Fruit fly (Drosophila melanogaster): ENCODE data around the gene mesh.

Gene mesh

DNA sequence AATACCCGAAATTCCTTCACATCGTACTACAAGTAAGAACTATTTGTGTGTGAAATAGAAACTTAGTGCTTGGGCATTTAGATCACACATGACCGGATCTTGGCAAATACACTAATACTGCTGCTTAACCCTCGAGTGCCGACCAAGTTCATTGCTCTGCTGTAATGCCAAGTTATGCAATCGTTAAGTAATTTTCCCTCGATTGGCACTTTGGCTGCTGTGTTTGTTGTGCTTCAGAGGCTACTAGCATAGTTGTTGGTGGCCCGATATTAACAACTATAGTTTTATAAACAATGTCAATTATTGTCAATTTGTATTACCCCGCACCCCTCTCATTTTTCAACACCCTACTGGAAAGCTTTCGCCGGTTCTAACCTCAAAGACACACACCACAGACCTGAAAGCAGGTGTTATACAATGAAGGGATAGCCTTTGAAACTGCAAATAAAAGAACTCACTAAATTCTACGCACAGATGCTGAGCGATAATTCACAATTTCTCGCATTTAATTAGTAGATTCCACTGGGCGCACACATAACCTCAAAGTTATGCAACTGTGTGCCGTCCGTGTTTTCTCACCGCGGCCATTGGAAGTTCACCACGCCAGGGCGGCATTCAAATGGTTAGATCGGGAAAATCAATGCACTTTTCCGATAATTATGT, 22.8 kb upstream of the mesh start (continued):
- peak; percentile 74 for TF ChIP-seq CG17912 (GFP tag; optimal IDR thresholded peaks at IDR 0.05)
- TF ChIP-seq CG10959 (GFP tag; IDR thresholded peaks at IDR 0.05) = no peak
- TF ChIP-seq bcd (GFP tag; optimal IDR thresholded peaks at IDR 0.05) = no peak
- no peak for TF ChIP-seq CG7745 (tag; optimal IDR thresholded peaks at IDR 0.05)
- TF ChIP-seq lilli (GFP tag; optimal IDR thresholded peaks at IDR 0.05) = no peak
- TF ChIP-seq Pdp1 (GFP tag; optimal IDR thresholded peaks at IDR 0.05) = peak in 1 of 2 experiments; percentile 100
- TF ChIP-seq CG13624 (GFP tag; optimal IDR thresholded peaks at IDR 0.05) = peak; percentile 18
- peak; percentile 2 for TF ChIP-seq kah (GFP tag; optimal IDR thresholded peaks at IDR 0.05)
- TF ChIP-seq CrebB (tag; optimal IDR thresholded peaks at IDR 0.05) = no peak
- peak; percentile 50 for TF ChIP-seq exex (tag; optimal IDR thresholded peaks at IDR 0.05)
- no peak for TF ChIP-seq CG11247 (GFP tag; IDR thresholded peaks at IDR 0.05)
- no peak for TF ChIP-seq otp (GFP tag; IDR thresholded peaks at IDR 0.05)
- no peak for TF ChIP-seq CG13424 (tag; optimal IDR thresholded peaks at IDR 0.05)
- TF ChIP-seq Asciz (GFP tag; optimal IDR thresholded peaks at IDR 0.05) = no peak
- TF ChIP-seq ranshi (GFP tag; IDR thresholded peaks at IDR 0.05) = no peak
- no peak for TF ChIP-seq Dp (GFP tag; optimal IDR thresholded peaks at IDR 0.05)
- no peak for TF ChIP-seq ase (GFP tag; IDR thresholded peaks at IDR 0.05)
- TF ChIP-seq CG10431 (GFP tag; optimal IDR thresholded peaks at IDR 0.05) = peak; percentile 53

DNA sequence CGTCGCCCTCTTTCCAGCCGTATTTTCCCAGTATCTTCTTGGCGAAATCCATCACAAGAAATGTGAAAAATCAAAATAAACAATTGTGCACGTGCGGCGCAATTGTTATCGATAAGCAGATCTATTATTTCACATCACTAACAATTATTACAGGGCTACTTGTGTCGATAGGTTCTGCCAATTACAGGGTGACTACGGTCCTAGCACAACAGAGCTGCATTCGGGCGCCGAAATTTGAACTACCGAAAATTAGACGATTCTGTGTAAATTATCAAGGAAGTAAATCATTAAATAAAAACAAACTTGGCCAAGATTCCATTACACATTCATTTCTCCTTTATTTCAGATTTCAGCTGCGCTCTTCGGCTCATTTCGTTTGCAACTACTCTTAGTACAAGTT, 20.3 kb upstream of the mesh start, which contains the start of gene CG15561:
Gene CG15561, minus strand, starts transcription at position 113 of the 400 bp plus-strand sequence.
- TF ChIP-seq CG18764 (GFP tag; optimal IDR thresholded peaks at IDR 0.05) (no peak), Hr78 (GFP tag; optimal IDR thresholded peaks at IDR 0.05) (no peak), Fer3 (tag; optimal IDR thresholded peaks at IDR 0.05) (peak; percentile 55), CG13296 (GFP tag; optimal IDR thresholded peaks at IDR 0.05) (peak; percentile 42), CG10543 (GFP tag; optimal IDR thresholded peaks at IDR 0.05) (peak; percentile 52), TFAM (GFP tag; optimal IDR thresholded peaks at IDR 0.05) (no peak), ranshi (GFP tag; IDR thresholded peaks at IDR 0.05) (no peak), CG4328 (GFP tag; optimal IDR thresholded peaks at IDR 0.05) (no peak), Fer2 (tag; optimal IDR thresholded peaks at IDR 0.05) (no peak), schlank (tag; optimal IDR thresholded peaks at IDR 0.05) (no peak), H2.0 (GFP tag; IDR thresholded peaks at IDR 0.05) (no peak), Eip74EF (GFP tag; optimal IDR thresholded peaks at IDR 0.05) (no peak), Mrtf (GFP tag; IDR thresholded peaks at IDR 0.05) (no peak), CG10267 (tag; optimal IDR thresholded peaks at IDR 0.05) (peak; percentile 49), klu (GFP tag; IDR thresholded peaks at IDR 0.05) (no peak), CG9727 (GFP tag; optimal IDR thresholded peaks at IDR 0.05) (peak; percentile 37), zfh2 (GFP tag; optimal IDR thresholded peaks at IDR 0.05) (peak; percentile 35), MBD-R2 (GFP tag; IDR thresholded peaks at IDR 0.05) (no peak), Hand (GFP tag; optimal IDR thresholded peaks at IDR 0.05) (no peak), prd (optimal IDR thresholded peaks at IDR 0.05) (no peak), prd (GFP tag; IDR thresholded peaks at IDR 0.05) (no peak), luna (GFP tag; optimal IDR thresholded peaks at IDR 0.05) (no peak), CG1024 (GFP tag; IDR thresholded peaks at IDR 0.05) (no peak), tup (GFP tag; optimal IDR thresholded peaks at IDR 0.05) (no peak), Stat92E (GFP tag; optimal IDR thresholded peaks at IDR 0.05) (peak in 1 of 3 experiments; percentile 31), so (GFP tag; IDR thresholded peaks at IDR 0.05) (no peak), ase (GFP tag; IDR thresholded peaks at IDR 0.05) (no peak), CG15073 (GFP tag; optimal IDR thresholded peaks at IDR 0.05) (no peak), Xrp1 (GFP tag; IDR thresholded peaks at IDR 0.05) (no peak), CG12236 (GFP tag; optimal IDR thresholded peaks at IDR 0.05) (peak; percentile 20), ci (GFP tag; IDR thresholded peaks at IDR 0.05) (no peak), sens-2 (GFP tag; IDR thresholded peaks at IDR 0.05) (no peak), Tbp (GFP tag; optimal IDR thresholded peaks at IDR 0.05) (no peak), E2f1 (GFP tag; IDR thresholded peaks at IDR 0.05) (no peak)
